Fruit fly (Drosophila melanogaster): Measurements from ENCODE around the gene kri.
A peak's percentile ranks its signal among the peaks of the same experiment; 100 is the strongest.

- TF ChIP-seq insv (optimal IDR thresholded peaks at IDR 0.05) = no peak
- peak; percentile 65 for TF ChIP-seq psq (optimal IDR thresholded peaks at IDR 0.05)
- TF ChIP-seq h (optimal IDR thresholded peaks at IDR 0.05) = no peak
- no peak for TF ChIP-seq Myc (optimal IDR thresholded peaks at IDR 0.05)
- no peak for TF ChIP-seq ttk (optimal IDR thresholded peaks at IDR 0.05)
- TF ChIP-seq Sin3A (optimal IDR thresholded peaks at IDR 0.05) = no peak
Observed at dm6 chr3L:5768532-5769497, 42.0 kb upstream of the kri start, which contains the start of the genes Ppat-Dpck and scny.
